Fruit fly (Drosophila melanogaster): Measurements from ENCODE around the gene msn.

DNA sequence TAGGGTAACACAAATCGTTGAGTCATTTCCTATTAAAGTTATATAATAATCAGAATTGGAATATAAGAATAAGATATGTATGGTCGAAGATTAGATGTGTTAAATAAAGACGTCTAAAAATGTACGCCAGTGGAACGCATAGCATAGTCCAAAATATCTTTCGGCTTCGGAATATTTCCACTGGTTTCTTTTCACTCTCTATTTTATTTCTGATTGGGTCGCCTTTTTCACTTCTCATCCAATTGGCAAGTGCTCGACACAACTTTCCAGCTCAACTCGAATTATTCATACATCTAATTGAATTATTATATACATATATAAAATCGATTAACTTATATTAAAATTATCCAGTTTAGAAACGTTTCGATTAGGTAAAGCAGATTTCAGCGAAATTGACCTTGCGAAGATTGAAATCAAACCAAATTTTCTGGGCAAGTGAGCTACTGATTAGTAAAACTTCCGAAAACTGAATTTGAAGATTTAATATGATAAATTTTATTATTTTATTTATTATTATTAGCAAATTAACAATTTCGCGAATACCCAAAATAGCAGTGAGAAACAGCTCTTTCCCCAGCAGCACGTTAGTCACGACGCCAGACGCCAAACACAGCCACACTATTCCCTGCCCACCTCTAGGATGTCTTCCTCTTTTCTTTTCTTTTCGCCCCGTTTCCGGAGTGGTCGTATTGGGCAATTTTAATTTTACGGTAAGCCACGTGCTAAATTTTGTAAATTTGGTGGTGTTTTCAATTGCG is 643 bp upstream of the msn start, which contains the start of gene RpL8:
- no peak for TF ChIP-seq psq (optimal IDR thresholded peaks at IDR 0.05)
- TF ChIP-seq Dll (optimal IDR thresholded peaks at IDR 0.05) = no peak

Measured in whole organism.